Worm (Caenorhabditis elegans) whole organism, L4 larva: ENCODE results near the gene F58H1.3.

Source experiments
- aha-1 ChIP-seq: fragments of 150-350 bp; peaks from one replicate; lab custom pipeline; 2014; ENCODE audit warnings: missing biosample characterization, missing genetic modification characterization
- ama-1 ChIP-seq: fragments of 150-350 bp; optimal IDR thresholded peaks from 2 replicates; lab custom pipeline; 2014; ENCODE audit warnings: inconsistent platforms, mixed read lengths
- ceh-20 ChIP-seq: fragments of 200-800 bp; sonication (Bioruptor generic); IDR thresholded peaks from 2 replicates; pipeline ENCODE4 v1.3.6; 2022; ENCODE audit warnings: missing genetic modification reagents, missing genetic modification characterization, missing compliant biosample characterization
- ceh-28 ChIP-seq: fragments of 150-350 bp; optimal IDR thresholded peaks from 2 replicates; lab custom pipeline; 2014; ENCODE audit warnings: missing biosample characterization, missing genetic modification reagents, missing genetic modification characterization
- lin-39 ChIP-seq: fragments of 150-350 bp; optimal IDR thresholded peaks from 2 replicates; lab custom pipeline; 2014; ENCODE audit warnings: missing biosample characterization, missing genetic modification reagents, missing genetic modification characterization
- nhr-237 ChIP-seq: sonication (generic microtip); optimal IDR thresholded peaks from 2 replicates; lab custom pipeline; 2017; ENCODE audit warnings: missing biosample characterization, missing genetic modification characterization
- sdz-12 ChIP-seq: fragments of 200-800 bp; sonication (Bioruptor generic); optimal IDR thresholded peaks from 2 replicates; lab custom pipeline; 2018; ENCODE audit warnings: mild to moderate bottlenecking, missing genetic modification characterization, missing compliant biosample characterization

ce11 chrV:11979673-11980561 is 46.1 kb downstream of the F58H1.3 start, which contains the start of gene snr-4:
- TF ChIP-seq ama-1 (lab: Kevin White, UChicago), result peak; percentile 98
- peak; percentile 87 for TF ChIP-seq ceh-20 (GFP tag; lab: Robert Waterston, UW)
- TF ChIP-seq sdz-12 (GFP tag; lab: Kevin White, UChicago), result peak; percentile 82
- TF ChIP-seq lin-39, result no peak
- TF ChIP-seq nhr-237 (tag; lab: Kevin White, UChicago), result no peak
- peak; percentile 96 for TF ChIP-seq aha-1 (tag; lab: Kevin White, UChicago)
- no peak for TF ChIP-seq ceh-28 (tag; lab: Kevin White, UChicago)
